Worm (Caenorhabditis elegans): ENCODE results near the gene F56D6.8.

DNA sequence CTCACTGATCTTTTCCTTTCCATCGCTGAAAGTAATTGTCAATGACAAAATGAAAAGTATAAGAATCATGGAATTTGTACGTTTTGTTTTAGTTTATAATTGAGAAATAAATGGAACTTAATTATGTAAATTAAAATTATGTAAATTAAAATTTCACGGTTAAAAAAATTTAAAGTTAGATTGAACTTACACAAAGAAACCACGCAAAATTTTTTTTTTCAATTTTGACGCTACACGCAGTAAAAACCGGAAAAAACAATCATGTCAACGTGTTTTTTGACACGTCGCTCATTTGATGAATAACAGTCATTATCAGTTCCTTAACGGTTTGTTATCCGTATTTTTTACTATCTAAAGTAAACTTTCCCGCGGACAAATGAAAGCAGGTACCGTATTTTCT, 13.1 kb downstream of the F56D6.8 start, which contains the start of the genes F37C4.8 and oac-23:
- TF ChIP-seq flt-1 (GFP tag; IDR thresholded peaks at IDR 0.05), result no peak
- TF ChIP-seq med-1 (GFP tag; optimal IDR thresholded peaks at IDR 0.05; ENCODE audit: insufficient read depth), result no peak
- TF ChIP-seq T22C8.4 (GFP tag; IDR thresholded peaks at IDR 0.05), result no peak
- TF ChIP-seq cog-1 (tag; optimal IDR thresholded peaks at IDR 0.05), result no peak
- TF ChIP-seq klf-2 (GFP tag; conservative IDR thresholded peaks at IDR 0.05), result no peak
- TF ChIP-seq tab-1 (GFP tag; IDR thresholded peaks at IDR 0.05), result no peak
- no peak for TF ChIP-seq ref-1 (GFP tag; conservative IDR thresholded peaks at IDR 0.05)

All from whole organism, midembryonic.